Worm (Caenorhabditis elegans) whole organism, L2 larva: ENCODE measurements around the gene lec-7.

Experiments
- Y55F3AM.14 ChIP-seq: fragments of 200-800 bp; sonication (Bioruptor generic); optimal IDR thresholded peaks from 2 replicates; lab custom pipeline; 2018; ENCODE audit warnings: mild to moderate bottlenecking, missing genetic modification characterization, missing compliant biosample characterization
- ZK546.5 ChIP-seq: sonication (generic microtip); optimal IDR thresholded peaks from 2 replicates; lab custom pipeline; 2017; ENCODE audit warnings: missing biosample characterization, missing genetic modification characterization
- blmp-1 ChIP-seq: sonication (generic microtip); optimal IDR thresholded peaks from 2 replicates; lab custom pipeline; 2017; ENCODE audit warnings: missing genetic modification characterization, mild to moderate bottlenecking, missing compliant biosample characterization, antibody characterized with exemption, moderate library complexity; ENCODE audit not compliant: insufficient read depth
- ceh-82 ChIP-seq: fragments of 150-350 bp; optimal IDR thresholded peaks from 2 replicates; lab custom pipeline; 2014; ENCODE audit warnings: missing biosample characterization, missing genetic modification characterization
- crh-2 ChIP-seq: sonication (generic microtip); optimal IDR thresholded peaks from 2 replicates; lab custom pipeline; 2017; ENCODE audit warnings: missing biosample characterization, missing genetic modification characterization
- dmd-4 ChIP-seq: sonication (generic microtip); optimal IDR thresholded peaks from 2 replicates; lab custom pipeline; 2017; ENCODE audit warnings: missing biosample characterization, missing genetic modification characterization
- egl-27 ChIP-seq: sonication (generic microtip); optimal IDR thresholded peaks from 3 replicates; lab custom pipeline; 2017; ENCODE audit warnings: missing biosample characterization, missing genetic modification reagents, missing genetic modification characterization
- elt-1 ChIP-seq: fragments of 150-350 bp; optimal IDR thresholded peaks from 2 replicates; lab custom pipeline; 2014; ENCODE audit warnings: missing biosample characterization, missing genetic modification characterization
- elt-3 ChIP-seq: sonication (generic microtip); optimal IDR thresholded peaks from 2 replicates; lab custom pipeline; 2017; ENCODE audit warnings: missing biosample characterization, missing genetic modification characterization
- lin-11 ChIP-seq: fragments of 150-350 bp; sonication (generic microtip); optimal IDR thresholded peaks from 2 replicates; lab custom pipeline; 2014; ENCODE audit warnings: missing biosample characterization, missing genetic modification characterization, inconsistent platforms, mixed read lengths
- lin-13 ChIP-seq: fragments of 150-350 bp; optimal IDR thresholded peaks from 2 replicates; lab custom pipeline; 2014; ENCODE audit warnings: missing biosample characterization, missing genetic modification reagents, missing genetic modification characterization
- lsy-2 ChIP-seq, 2 experiments: fragments of 150-350 bp in 1 of 2; sonication (generic microtip) in 1 of 2; optimal IDR thresholded peaks; 2 replicates each; lab custom pipeline; 2014 to 2017; ENCODE audit warnings: missing biosample characterization in 2 of 2, missing genetic modification characterization in 2 of 2
- mab-5 ChIP-seq: fragments of 150-350 bp; optimal IDR thresholded peaks from 2 replicates; lab custom pipeline; 2014; ENCODE audit warnings: missing biosample characterization, missing genetic modification characterization
- nhr-10 ChIP-seq: sonication (generic microtip); optimal IDR thresholded peaks from 2 replicates; lab custom pipeline; 2017; ENCODE audit warnings: missing biosample characterization, missing genetic modification characterization
- nhr-21 ChIP-seq: fragments of 150-350 bp; optimal IDR thresholded peaks from 2 replicates; lab custom pipeline; 2014; ENCODE audit warnings: missing biosample characterization, missing genetic modification characterization
- nhr-23 ChIP-seq: fragments of 150-350 bp; optimal IDR thresholded peaks from 2 replicates; lab custom pipeline; 2014; ENCODE audit warnings: missing biosample characterization, missing genetic modification reagents, missing genetic modification characterization
- nhr-77 ChIP-seq: fragments of 150-350 bp; optimal IDR thresholded peaks from 2 replicates; lab custom pipeline; 2014; ENCODE audit warnings: missing biosample characterization, missing genetic modification characterization
- sem-4 ChIP-seq: fragments of 150-350 bp; optimal IDR thresholded peaks from 2 replicates; lab custom pipeline; 2014; ENCODE audit warnings: missing biosample characterization, missing genetic modification reagents, missing genetic modification characterization
- skn-1 ChIP-seq: sonication (generic microtip); optimal IDR thresholded peaks from 2 replicates; lab custom pipeline; 2017; ENCODE audit warnings: missing biosample characterization, missing genetic modification characterization
- sma-3 ChIP-seq: sonication (generic microtip); optimal IDR thresholded peaks from 2 replicates; lab custom pipeline; 2016; ENCODE audit warnings: missing genetic modification reagents, missing genetic modification characterization, missing compliant biosample characterization
- snpc-4 ChIP-seq: fragments of 150-350 bp; optimal IDR thresholded peaks from 2 replicates; lab custom pipeline; 2014; ENCODE audit warnings: missing biosample characterization, missing genetic modification characterization
- unc-55 ChIP-seq: fragments of 150-350 bp; sonication (generic microtip); optimal IDR thresholded peaks from 3 replicates; lab custom pipeline; 2014; ENCODE audit warnings: missing biosample characterization, missing genetic modification reagents, missing genetic modification characterization
- unc-62 ChIP-seq: fragments of 150-350 bp; optimal IDR thresholded peaks from 2 replicates; lab custom pipeline; 2014; ENCODE audit warnings: missing biosample characterization, missing genetic modification reagents, missing genetic modification characterization
- zag-1 ChIP-seq: fragments of 150-350 bp; optimal IDR thresholded peaks from 2 replicates; lab custom pipeline; 2014; ENCODE audit warnings: missing biosample characterization, missing genetic modification characterization

The lec-7 gene

ce11 chrX:9899426-9900131 is 47.7 kb downstream of the lec-7 start, which contains the start of gene phf-34 (continued):
- TF ChIP-seq dmd-4 (no peak), crh-2 (tag; lab: Kevin White, UChicago) (peak; percentile 67), nhr-10 (tag; lab: Kevin White, UChicago) (no peak), lin-11 (tag; lab: Kevin White, UChicago) (peak; percentile 9), nhr-23 (no peak), mab-5 (tag; lab: Kevin White, UChicago) (peak; percentile 12), elt-1 (tag; lab: Kevin White, UChicago) (no peak), sma-3 (GFP tag; lab: Kevin White, UChicago) (no peak), skn-1 (no peak), Y55F3AM.14 (GFP tag; lab: Kevin White, UChicago) (no peak), unc-62 (GFP tag; lab: Kevin White, UChicago) (no peak), zag-1 (tag; lab: Kevin White, UChicago) (peak; percentile 66), unc-55 (GFP tag; lab: Kevin White, UChicago) (peak; percentile 76), elt-3 (no peak), blmp-1 (tag; lab: Kevin White, UChicago) (no peak), egl-27 (tag; lab: Kevin White, UChicago) (no peak), nhr-21 (tag; lab: Kevin White, UChicago) (peak; percentile 17), ZK546.5 (no peak), lin-13 (GFP tag; lab: Kevin White, UChicago) (peak; percentile 37), ceh-82 (tag; lab: Kevin White, UChicago) (no peak), sem-4 (tag; lab: Kevin White, UChicago) (no peak), snpc-4 (tag; lab: Kevin White, UChicago) (no peak), nhr-77 (tag; lab: Kevin White, UChicago) (no peak), lsy-2 (tag; optimal IDR thresholded peaks at IDR 0.05; lab: Kevin White, UChicago) (peak in 1 of 2 experiments; percentile 58)
